Fruit fly (Drosophila melanogaster) whole organism, embryonic: ENCODE measurements around the gene Plod.
A peak's percentile ranks its signal among the peaks of the same experiment; 100 is the strongest.

ENCODE experiments used
- Bgb ChIP-seq: fragments of 200-800 bp; sonication (Bioruptor generic); IDR thresholded peaks from 2 replicates; pipeline ENCODE4 v1.3.6; 2022; ENCODE audit warnings: missing biosample characterization, missing genetic modification characterization; ENCODE audit not compliant: partially characterized antibody
- BtbVII ChIP-seq: fragments of 200-800 bp; sonication (Bioruptor generic); optimal IDR thresholded peaks from 3 replicates; lab custom pipeline; 2017; ENCODE audit warnings: missing biosample characterization, mild to moderate bottlenecking, missing genetic modification characterization
- CG10321 ChIP-seq: fragments of 200-800 bp; sonication (Bioruptor generic); IDR thresholded peaks from 2 replicates; pipeline ENCODE4 v1.3.6; 2022; ENCODE audit warnings: missing biosample characterization, missing genetic modification characterization
- CG10431 ChIP-seq: fragments of 200-800 bp; sonication (Bioruptor generic); optimal IDR thresholded peaks from 3 replicates; lab custom pipeline; 2018; ENCODE audit warnings: missing biosample characterization, mild to moderate bottlenecking, missing genetic modification characterization
- CG11560 ChIP-seq: fragments of 200-800 bp; sonication (Bioruptor generic); IDR thresholded peaks from 3 replicates; pipeline ENCODE4 v1.3.6; 2022; ENCODE audit warnings: missing biosample characterization, missing genetic modification characterization
- CG14710 ChIP-seq: fragments of 200-800 bp; sonication (Bioruptor generic); optimal IDR thresholded peaks from 3 replicates; lab custom pipeline; 2019; ENCODE audit warnings: missing biosample characterization, mild to moderate bottlenecking, missing genetic modification characterization, moderate library complexity
- CG15696 ChIP-seq: fragments of 200-800 bp; sonication (Bioruptor generic); optimal IDR thresholded peaks from 2 replicates; lab custom pipeline; 2019; ENCODE audit warnings: missing biosample characterization, mild to moderate bottlenecking, missing genetic modification characterization, moderate library complexity
- CG1647 ChIP-seq: fragments of 200-800 bp; sonication (Bioruptor generic); optimal IDR thresholded peaks from 3 replicates; lab custom pipeline; 2016; ENCODE audit warnings: missing biosample characterization, missing genetic modification characterization
- CG17328 ChIP-seq: fragments of 200-800 bp; sonication (Bioruptor generic); IDR thresholded peaks from 2 replicates; pipeline ENCODE4 v1.3.6; 2022; ENCODE audit warnings: missing biosample characterization, missing genetic modification characterization
- CG2678 ChIP-seq: fragments of 200-800 bp; sonication (Bioruptor generic); optimal IDR thresholded peaks from 3 replicates; lab custom pipeline; 2019; ENCODE audit warnings: missing biosample characterization, mild to moderate bottlenecking, missing genetic modification characterization, moderate library complexity
- CG30020 ChIP-seq: fragments of 200-800 bp; optimal IDR thresholded peaks from 2 replicates; lab custom pipeline; 2019; ENCODE audit warnings: missing biosample characterization, mild to moderate bottlenecking, missing genetic modification characterization, moderate library complexity
- CG3281 ChIP-seq: fragments of 200-800 bp; sonication (Bioruptor generic); optimal IDR thresholded peaks from 3 replicates; lab custom pipeline; 2017; ENCODE audit warnings: missing biosample characterization, mild to moderate bottlenecking, missing genetic modification characterization
- CG33213 ChIP-seq: fragments of 200-800 bp; sonication (Bioruptor generic); optimal IDR thresholded peaks from 3 replicates; lab custom pipeline; 2016; ENCODE audit warnings: missing biosample characterization, missing genetic modification characterization
- CG5953 ChIP-seq: fragments of 200-800 bp; sonication (Bioruptor generic); IDR thresholded peaks from 2 replicates; pipeline ENCODE4 v1.3.6; 2022; ENCODE audit warnings: missing biosample characterization, missing genetic modification characterization
- CG6175 ChIP-seq: fragments of 200-800 bp; sonication (Bioruptor generic); IDR thresholded peaks from 3 replicates; pipeline ENCODE4 v1.3.6; 2022; ENCODE audit warnings: missing biosample characterization, missing genetic modification characterization
- CG6254 ChIP-seq: fragments of 200-800 bp; sonication (Bioruptor generic); optimal IDR thresholded peaks from 3 replicates; lab custom pipeline; 2017; ENCODE audit warnings: mild to moderate bottlenecking, missing biosample characterization, missing genetic modification reagents, missing genetic modification characterization
- CG6683 ChIP-seq: fragments of 200-800 bp; sonication (Bioruptor generic); optimal IDR thresholded peaks from 2 replicates; lab custom pipeline; 2017; ENCODE audit warnings: missing biosample characterization, mild to moderate bottlenecking, missing genetic modification characterization, missing genetic modification reagents
- CG7745 ChIP-seq: fragments of 200-800 bp; sonication (Bioruptor generic); optimal IDR thresholded peaks from 2 replicates; lab custom pipeline; 2018; ENCODE audit warnings: missing biosample characterization, mild to moderate bottlenecking, missing genetic modification characterization, moderate library complexity
- CG7987 ChIP-seq: fragments of 200-800 bp; sonication (Bioruptor generic); optimal IDR thresholded peaks from 2 replicates; lab custom pipeline; 2018; ENCODE audit warnings: missing biosample characterization, mild to moderate bottlenecking, missing genetic modification characterization, moderate library complexity
- CG8924 ChIP-seq: fragments of 200-800 bp; optimal IDR thresholded peaks from 3 replicates; lab custom pipeline; 2019; ENCODE audit warnings: missing biosample characterization, mild to moderate bottlenecking, missing genetic modification characterization, moderate library complexity
- CG8944 ChIP-seq: fragments of 200-800 bp; sonication (Bioruptor generic); optimal IDR thresholded peaks from 3 replicates; lab custom pipeline; 2016; ENCODE audit warnings: missing biosample characterization, missing genetic modification characterization
- Chrac-16 ChIP-seq: fragments of 200-800 bp; sonication (Bioruptor generic); optimal IDR thresholded peaks from 3 replicates; lab custom pipeline; 2016; ENCODE audit warnings: missing biosample characterization, missing genetic modification characterization
- D19B ChIP-seq: fragments of 200-800 bp; sonication (Bioruptor generic); optimal IDR thresholded peaks from 2 replicates; lab custom pipeline; 2017; ENCODE audit warnings: missing biosample characterization, mild to moderate bottlenecking, missing genetic modification characterization
- E2f1 ChIP-seq: fragments of 200-800 bp; sonication (Bioruptor generic); IDR thresholded peaks from 2 replicates; pipeline ENCODE4 v1.3.6; 2022; ENCODE audit warnings: missing biosample characterization, missing genetic modification characterization
- HHEX ChIP-seq: fragments of 200-800 bp; sonication (Bioruptor generic); optimal IDR thresholded peaks from 3 replicates; lab custom pipeline; 2017; ENCODE audit warnings: missing biosample characterization, mild to moderate bottlenecking, missing genetic modification characterization, missing genetic modification reagents
- Hmr ChIP-seq: fragments of 200-800 bp; sonication (Bioruptor generic); optimal IDR thresholded peaks from 3 replicates; lab custom pipeline; 2017; ENCODE audit warnings: mild to moderate bottlenecking, missing biosample characterization, missing genetic modification reagents, missing genetic modification characterization
- Myb ChIP-seq: fragments of 200-800 bp; sonication (Bioruptor generic); optimal IDR thresholded peaks from 2 replicates; lab custom pipeline; 2016; ENCODE audit warnings: missing biosample characterization, missing genetic modification characterization
- NC2α ChIP-seq: fragments of 200-800 bp; sonication (Bioruptor generic); optimal IDR thresholded peaks from 2 replicates; lab custom pipeline; 2016; ENCODE audit warnings: missing biosample characterization, missing genetic modification characterization
- Nf-YA ChIP-seq: fragments of 200-800 bp; sonication (Bioruptor generic); IDR thresholded peaks from 2 replicates; pipeline ENCODE4 v1.3.6; 2022; ENCODE audit warnings: missing biosample characterization, missing genetic modification characterization
- Sox102F ChIP-seq: fragments of 200-800 bp; sonication (Bioruptor generic); optimal IDR thresholded peaks from 2 replicates; lab custom pipeline; 2018; ENCODE audit warnings: missing biosample characterization, mild to moderate bottlenecking, missing genetic modification characterization, moderate library complexity
- Spps ChIP-seq: fragments of 200-800 bp; sonication (Bioruptor generic); optimal IDR thresholded peaks from 2 replicates; lab custom pipeline; 2018; ENCODE audit warnings: missing biosample characterization, mild to moderate bottlenecking, missing genetic modification characterization
- Tbp ChIP-seq: fragments of >200 bp; optimal IDR thresholded peaks from 2 replicates; lab custom pipeline; 2018; ENCODE audit warnings: missing biosample characterization, missing genetic modification characterization
- ara ChIP-seq: fragments of 200-800 bp; sonication (Bioruptor generic); IDR thresholded peaks from 2 replicates; pipeline ENCODE4 v1.3.6; 2022; ENCODE audit warnings: missing biosample characterization, missing genetic modification characterization
- chif ChIP-seq, 2 experiments: fragments of 200-800 bp; sonication (Bioruptor generic); optimal IDR thresholded peaks; 3 replicates each; lab custom pipeline; 2016; ENCODE audit warnings: missing biosample characterization in 2 of 2, missing genetic modification characterization in 2 of 2
- croc ChIP-seq: fragments of 200-800 bp; sonication (Bioruptor generic); conservative IDR thresholded peaks from 3 replicates; pipeline ENCODE4 v1.3.6; 2022; ENCODE audit warnings: missing biosample characterization, missing genetic modification characterization
- fu2 ChIP-seq: fragments of 200-800 bp; sonication (Bioruptor generic); optimal IDR thresholded peaks from 2 replicates; lab custom pipeline; 2016; ENCODE audit warnings: missing biosample characterization, missing genetic modification characterization
- gcm ChIP-seq: fragments of 200-800 bp; sonication (Bioruptor generic); optimal IDR thresholded peaks from 2 replicates; lab custom pipeline; 2019; ENCODE audit warnings: missing biosample characterization, mild to moderate bottlenecking, missing genetic modification characterization, moderate library complexity
- ham ChIP-seq: fragments of 200-800 bp; sonication (Bioruptor generic); IDR thresholded peaks from 2 replicates; pipeline ENCODE4 v1.3.6; 2022; ENCODE audit warnings: missing biosample characterization, missing genetic modification characterization
- lab ChIP-seq: fragments of 200-800 bp; sonication (Bioruptor generic); optimal IDR thresholded peaks from 3 replicates; lab custom pipeline; 2017; ENCODE audit warnings: missing biosample characterization, missing genetic modification characterization, mild to moderate bottlenecking, moderate library complexity, missing genetic modification reagents
- lov ChIP-seq, 2 experiments: fragments of 200-800 bp in 1 of 2; fragments of >200 bp in 1 of 2; sonication (Bioruptor generic) in 1 of 2; IDR thresholded peaks in 1 of 2; optimal IDR thresholded peaks in 1 of 2; 2 replicates in 1 of 2; 3 replicates in 1 of 2; pipeline versions ENCODE4 v1.3.6 to Lab custom; 2017 to 2022; ENCODE audit warnings: missing biosample characterization in 1 of 2, missing genetic modification characterization in 1 of 2
- otp ChIP-seq: fragments of 200-800 bp; sonication (Bioruptor generic); IDR thresholded peaks from 3 replicates; pipeline ENCODE4, ENCODE4 v1.3.6; 2022; ENCODE audit warnings: missing biosample characterization, missing genetic modification characterization
- p53 ChIP-seq: fragments of 200-800 bp; sonication (Bioruptor generic); optimal IDR thresholded peaks from 2 replicates; lab custom pipeline; 2016; ENCODE audit warnings: missing biosample characterization, missing genetic modification characterization
- pfk ChIP-seq: fragments of 200-800 bp; sonication (Bioruptor generic); optimal IDR thresholded peaks from 2 replicates; lab custom pipeline; 2018; ENCODE audit warnings: missing biosample characterization, mild to moderate bottlenecking, missing genetic modification characterization, moderate library complexity
- run ChIP-seq: fragments of 200-800 bp; sonication (Bioruptor generic); optimal IDR thresholded peaks from 3 replicates; lab custom pipeline; 2018; ENCODE audit warnings: missing biosample characterization, mild to moderate bottlenecking, missing genetic modification characterization
- sens ChIP-seq: fragments of 200-800 bp; sonication (Bioruptor generic); peaks from one replicate; lab custom pipeline; 2016; ENCODE audit warnings: missing biosample characterization, missing genetic modification characterization
- sob ChIP-seq: fragments of 200-800 bp; sonication (Bioruptor generic); IDR thresholded peaks from 2 replicates; pipeline ENCODE4 v1.3.6; 2022; ENCODE audit warnings: missing biosample characterization, missing genetic modification characterization
- tll ChIP-seq, 2 experiments: fragments of 200-800 bp in 1 of 2; fragments of >200 bp in 1 of 2; sonication (Bioruptor generic) in 1 of 2; optimal IDR thresholded peaks; 2 replicates each; lab custom pipeline; 2017 to 2019; ENCODE audit warnings: missing biosample characterization in 2 of 2, missing genetic modification characterization in 2 of 2, mild to moderate bottlenecking in 1 of 2, moderate library complexity in 1 of 2
- unc-4 ChIP-seq: fragments of 200-800 bp; sonication (Bioruptor generic); IDR thresholded peaks from 2 replicates; pipeline ENCODE4 v1.3.6; 2022; ENCODE audit warnings: missing biosample characterization, missing genetic modification characterization; ENCODE audit not compliant: partially characterized antibody

The Plod gene

DNA sequence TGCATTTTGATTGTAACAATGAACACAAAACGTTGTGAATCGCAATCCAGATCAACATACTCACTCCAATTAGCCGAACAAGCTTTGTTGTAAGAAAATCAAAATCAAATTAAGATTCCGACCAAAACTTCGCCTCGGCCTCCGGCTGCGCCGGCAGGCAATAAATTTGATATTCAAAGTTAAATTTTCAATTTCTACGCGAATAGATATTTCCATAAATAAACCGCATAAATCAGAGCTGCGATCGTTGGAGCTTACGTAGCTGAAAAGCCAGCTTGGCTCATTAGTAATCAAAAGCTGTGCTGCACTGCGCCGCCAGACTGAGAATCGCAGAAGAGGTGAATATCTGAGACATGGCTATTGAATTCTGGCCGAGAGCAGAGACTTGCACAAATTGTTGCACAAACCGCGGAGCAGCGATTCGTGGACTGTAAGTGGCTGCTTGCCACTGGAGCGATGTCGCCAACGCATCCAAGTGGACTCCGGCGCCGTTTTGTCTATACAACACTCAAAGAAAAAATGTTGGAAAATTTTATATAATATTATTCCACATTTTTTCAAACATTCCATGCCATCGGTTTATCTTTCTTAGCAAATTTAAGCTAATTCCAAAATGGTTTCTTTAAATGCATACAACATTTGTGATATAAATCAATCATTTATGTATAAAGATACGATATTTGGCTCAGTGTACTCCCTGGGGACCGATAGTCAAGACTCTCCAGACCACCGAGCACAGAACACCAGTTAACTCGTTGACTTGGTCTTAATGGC is 57.2 kb downstream of the Plod start (continued):
- TF ChIP-seq Myb (GFP tag; lab: Kevin White, UChicago) (no peak), lab (GFP tag; lab: Kevin White, UChicago) (peak; percentile 55), CG7745 (tag; lab: Kevin White, UChicago) (no peak), CG5953 (GFP tag; lab: Robert Waterston, UW) (no peak), CG30020 (tag; lab: Kevin White, UChicago) (no peak), CG10431 (GFP tag; lab: Kevin White, UChicago) (no peak), otp (no peak), ham (GFP tag; lab: Robert Waterston, UW) (no peak), sens (GFP tag; lab: Kevin White, UChicago) (peak; percentile 87), CG17328 (GFP tag; lab: Robert Waterston, UW) (peak; percentile 27; the same call in 1 of the 2 replicates), tll (GFP tag; optimal IDR thresholded peaks at IDR 0.05; lab: Kevin White, UChicago) (no peak), CG7987 (GFP tag; lab: Kevin White, UChicago) (no peak), Sox102F (peak; percentile 67), E2f1 (GFP tag; lab: Robert Waterston, UW) (0 out of 2 replicates have a peak, but pooled peaks have one; percentile 26), Tbp (GFP tag; lab: Kevin White, UChicago) (no peak), CG8944 (GFP tag; lab: Kevin White, UChicago) (no peak), CG6175 (GFP tag; lab: Robert Waterston, UW) (no peak), CG10321 (GFP tag; lab: Robert Waterston, UW) (no peak), Spps (tag; lab: Kevin White, UChicago) (peak; percentile 22), CG33213 (GFP tag; lab: Kevin White, UChicago) (no peak), run (tag; lab: Kevin White, UChicago) (no peak), croc (0 out of 3 replicates have a peak, but pooled peaks have one; percentile 13), CG8924 (tag; lab: Kevin White, UChicago) (peak; percentile 49), CG1647 (GFP tag; lab: Kevin White, UChicago) (no peak), ara (GFP tag; lab: Robert Waterston, UW) (peak; percentile 56; the same call in 1 of the 2 replicates), CG6683 (no peak), CG2678 (tag; lab: Kevin White, UChicago) (peak; percentile 65), HHEX (GFP tag; lab: Kevin White, UChicago) (peak; percentile 35), CG3281 (peak; percentile 29), NC2α (GFP tag; lab: Kevin White, UChicago) (no peak), Chrac-16 (GFP tag; lab: Kevin White, UChicago) (peak; percentile 14), D19B (no peak), lov (optimal IDR thresholded peaks at IDR 0.05; lab: Kevin White, UChicago) (no peak), lov (GFP tag; IDR thresholded peaks at IDR 0.05; lab: Robert Waterston, UW) (no peak), pfk (GFP tag; lab: Kevin White, UChicago) (no peak), Bgb (GFP tag; lab: Robert Waterston, UW) (no peak), p53 (GFP tag; lab: Kevin White, UChicago) (no peak), unc-4 (GFP tag; lab: Robert Waterston, UW) (no peak), Nf-YA (GFP tag; lab: Robert Waterston, UW) (no peak), sob (GFP tag; lab: Robert Waterston, UW) (no peak), chif (GFP tag; optimal IDR thresholded peaks at IDR 0.05; lab: Kevin White, UChicago) (peak in 1 of 2 experiments; percentile 2), CG11560 (tag; lab: Robert Waterston, UW) (no peak), Hmr (no peak), BtbVII (GFP tag; lab: Kevin White, UChicago) (peak; percentile 35), CG14710 (peak; percentile 62), CG15696 (tag; lab: Kevin White, UChicago) (no peak), CG6254 (GFP tag; lab: Kevin White, UChicago) (peak; percentile 56), gcm (GFP tag; lab: Kevin White, UChicago) (peak; percentile 16), fu2 (GFP tag; lab: Kevin White, UChicago) (no peak)
